Worm (Caenorhabditis elegans) whole organism, L4/young adult: ENCODE measurements around the gene F47G3.3.

Experiments
- W03F9.2 ChIP-seq: fragments of 150-350 bp; optimal IDR thresholded peaks from 2 replicates; lab custom pipeline; 2014; ENCODE audit warnings: missing biosample characterization, missing genetic modification characterization
- dao-5 ChIP-seq: sonication (generic microtip); optimal IDR thresholded peaks from 2 replicates; lab custom pipeline; 2016; ENCODE audit warnings: missing genotype, missing genetic modification characterization, moderate library complexity, missing compliant biosample characterization

- TF ChIP-seq dao-5 (no peak), W03F9.2 (tag; lab: Kevin White, UChicago) (no peak)
Observed at ce11 chrX:2409243-2409741, 33.5 kb downstream of the F47G3.3 start, which contains the start of the genes C43H6.12 and trpp-12.
